Fruit fly (Drosophila melanogaster): ENCODE data around the gene CG34174.

Gene CG34174

DNA sequence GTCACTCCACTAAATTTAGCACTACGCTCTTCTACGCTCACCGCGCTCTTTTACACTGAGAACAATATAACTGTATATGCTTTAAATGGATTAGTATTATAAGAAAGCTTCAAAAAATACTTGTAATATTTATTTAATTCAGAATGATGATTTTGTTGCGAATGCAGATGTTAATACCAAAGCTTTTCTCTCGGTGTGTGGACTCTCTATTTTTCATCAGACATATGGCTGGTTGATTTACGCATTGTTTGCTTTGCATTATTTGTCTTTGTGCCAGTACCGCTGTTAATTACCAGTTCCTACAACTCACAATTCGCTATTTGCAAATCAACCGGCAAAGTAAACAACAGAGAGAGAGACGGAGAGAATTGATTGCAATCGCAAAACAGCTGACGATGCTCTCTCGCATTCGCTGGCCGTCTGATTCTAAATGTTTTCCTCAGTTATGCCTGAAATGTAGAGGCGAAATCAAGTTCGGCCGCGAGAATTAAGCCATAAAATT is 7.6 kb downstream of the CG34174 start (continued):
- peak; percentile 99 for TF ChIP-seq dysf (GFP tag; IDR thresholded peaks at IDR 0.05)
- no peak for TF ChIP-seq cad (GFP tag; optimal IDR thresholded peaks at IDR 0.05)
- TF ChIP-seq ci (GFP tag; IDR thresholded peaks at IDR 0.05): peak; percentile 99
- peak; percentile 98 for TF ChIP-seq CG43689 (GFP tag; IDR thresholded peaks at IDR 0.05)
- TF ChIP-seq Ada2b (GFP tag; IDR thresholded peaks at IDR 0.05): peak; percentile 98
- TF ChIP-seq CG12659 (GFP tag; optimal IDR thresholded peaks at IDR 0.05): peak; percentile 98
- TF ChIP-seq Hsf (GFP tag; optimal IDR thresholded peaks at IDR 0.05): peak; percentile 99
- peak; percentile 80 for TF ChIP-seq CG4360 (GFP tag; IDR thresholded peaks at IDR 0.05)
- TF ChIP-seq nmo (GFP tag; optimal IDR thresholded peaks at IDR 0.05): peak; percentile 95
- peak; percentile 96 for TF ChIP-seq Dip3 (GFP tag; optimal IDR thresholded peaks at IDR 0.05)
- TF ChIP-seq CG8478 (optimal IDR thresholded peaks at IDR 0.05): no peak
- peak; percentile 90 for TF ChIP-seq CG11398 (GFP tag; optimal IDR thresholded peaks at IDR 0.05)
- peak; percentile 98 for TF ChIP-seq lmd (GFP tag; IDR thresholded peaks at IDR 0.05)
- no peak for TF ChIP-seq h (optimal IDR thresholded peaks at IDR 0.05)
- peak; percentile 96 for TF ChIP-seq H15 (GFP tag; IDR thresholded peaks at IDR 0.05)
- peak; percentile 97 for TF ChIP-seq pho (GFP tag; optimal IDR thresholded peaks at IDR 0.05)
- peak; percentile 91 for TF ChIP-seq Fer2 (tag; optimal IDR thresholded peaks at IDR 0.05)
- peak; percentile 97 for TF ChIP-seq CG13296 (GFP tag; optimal IDR thresholded peaks at IDR 0.05)
- peak; percentile 78 for TF ChIP-seq TFAM (GFP tag; optimal IDR thresholded peaks at IDR 0.05)
- peak; percentile 94 for TF ChIP-seq CG6813 (GFP tag; optimal IDR thresholded peaks at IDR 0.05)
- TF ChIP-seq CG8290 (GFP tag; optimal IDR thresholded peaks at IDR 0.05): peak; percentile 90
- peak; percentile 43 to 98 for TF ChIP-seq CG8290 (tag; optimal IDR thresholded peaks at IDR 0.05)
- TF ChIP-seq CG10565 (GFP tag; optimal IDR thresholded peaks at IDR 0.05): peak; percentile 81
- TF ChIP-seq Opbp (GFP tag; IDR thresholded peaks at IDR 0.05; ENCODE audit: partially characterized antibody): no peak
- peak; percentile 81 for TF ChIP-seq CG8281 (tag; optimal IDR thresholded peaks at IDR 0.05)
- peak; percentile 98 for TF ChIP-seq H2.0 (GFP tag; IDR thresholded peaks at IDR 0.05)
- TF ChIP-seq ac (GFP tag; optimal IDR thresholded peaks at IDR 0.05): peak; percentile 75
- peak; percentile 93 for TF ChIP-seq CG17612 (GFP tag; IDR thresholded peaks at IDR 0.05)
- TF ChIP-seq ken (GFP tag; IDR thresholded peaks at IDR 0.05): peak; percentile 96
- TF ChIP-seq tgo (GFP tag; IDR thresholded peaks at IDR 0.05): peak; percentile 98
- TF ChIP-seq HHEX (GFP tag; optimal IDR thresholded peaks at IDR 0.05): peak; percentile 95
- TF ChIP-seq CG2712 (tag; optimal IDR thresholded peaks at IDR 0.05): peak; percentile 96
- peak; percentile 91; the same call in 3 of the 4 replicates for TF ChIP-seq chinmo (GFP tag; IDR thresholded peaks at IDR 0.05; ENCODE audit: partially characterized antibody)
- TF ChIP-seq CG31224 (GFP tag; IDR thresholded peaks at IDR 0.05): peak; percentile 94
- TF ChIP-seq CG10209 (GFP tag; optimal IDR thresholded peaks at IDR 0.05): peak; percentile 98
- TF ChIP-seq HLH4C (GFP tag; IDR thresholded peaks at IDR 0.05; ENCODE audit: partially characterized antibody): no peak
- TF ChIP-seq CG3995 (GFP tag; optimal IDR thresholded peaks at IDR 0.05): peak; percentile 71
- peak; percentile 98 for TF ChIP-seq CG12391 (tag; optimal IDR thresholded peaks at IDR 0.05)
- TF ChIP-seq mld (GFP tag; IDR thresholded peaks at IDR 0.05; ENCODE audit: partially characterized antibody): no peak
- peak; percentile 93 for TF ChIP-seq CG12155 (GFP tag; optimal IDR thresholded peaks at IDR 0.05)
- TF ChIP-seq eyg (GFP tag; optimal IDR thresholded peaks at IDR 0.05): peak; percentile 92
- peak; percentile 83 for TF ChIP-seq CG10274 (GFP tag; optimal IDR thresholded peaks at IDR 0.05)
- TF ChIP-seq CG3407 (GFP tag; optimal IDR thresholded peaks at IDR 0.05): peak; percentile 92
- peak; percentile 83 for TF ChIP-seq fd102C (GFP tag; optimal IDR thresholded peaks at IDR 0.05)
- peak; percentile 95 for TF ChIP-seq toy (GFP tag; IDR thresholded peaks at IDR 0.05)
- TF ChIP-seq CG7271 (tag; optimal IDR thresholded peaks at IDR 0.05): peak; percentile 69
- peak; percentile 95 for TF ChIP-seq Xbp1 (GFP tag; optimal IDR thresholded peaks at IDR 0.05)
- TF ChIP-seq Ets65A (GFP tag): peak; percentile 99
- peak; percentile 95 for TF ChIP-seq bcd (GFP tag; optimal IDR thresholded peaks at IDR 0.05)
- TF ChIP-seq CG13624 (GFP tag; optimal IDR thresholded peaks at IDR 0.05): peak; percentile 96
- peak; percentile 89 for TF ChIP-seq Max (GFP tag; optimal IDR thresholded peaks at IDR 0.05)
- peak; percentile 66 for TF ChIP-seq CG17186 (GFP tag; optimal IDR thresholded peaks at IDR 0.05)

Data from whole organism, embryonic.